Fruit fly (Drosophila melanogaster) whole organism, wandering third instar larva: ENCODE data around the gene CG7329.

Experiments
- Abd-B ChIP-seq: fragments of >200 bp; optimal IDR thresholded peaks from 2 replicates; lab custom pipeline; 2017; ENCODE audit warnings: missing biosample characterization, missing genetic modification characterization
- CG32264 ChIP-seq: fragments of 200-800 bp; sonication (Bioruptor generic); optimal IDR thresholded peaks from 2 replicates; lab custom pipeline; 2016; ENCODE audit warnings: missing biosample characterization, missing genetic modification characterization
- CrebA ChIP-seq: fragments of 200-800 bp; sonication (Bioruptor generic); optimal IDR thresholded peaks from 2 replicates; lab custom pipeline; 2016; ENCODE audit warnings: missing biosample characterization, mild to moderate bottlenecking, missing genetic modification characterization, borderline replicate concordance
- Dif ChIP-seq: fragments of 200-275, 200-300 bp; sonication (Bioruptor generic); optimal IDR thresholded peaks from 2 replicates; lab custom pipeline; 2018; ENCODE audit warnings: missing biosample characterization, missing genetic modification characterization; ENCODE audit not compliant: partially characterized antibody
- GATAd ChIP-seq: sonication (Bioruptor generic); optimal IDR thresholded peaks from 2 replicates; lab custom pipeline; 2016; ENCODE audit warnings: missing biosample characterization, missing genetic modification characterization
- HLH106 ChIP-seq: fragments of 200-800 bp; optimal IDR thresholded peaks from 3 replicates; lab custom pipeline; 2019; ENCODE audit warnings: missing biosample characterization, mild to moderate bottlenecking, missing genetic modification characterization, moderate library complexity
- Hnf4 ChIP-seq: fragments of 200-800 bp; sonication (Bioruptor generic); optimal IDR thresholded peaks from 2 replicates; lab custom pipeline; 2016; ENCODE audit warnings: missing biosample characterization, mild to moderate bottlenecking, missing genetic modification characterization
- Hr83 ChIP-seq: fragments of 200-300 bp; sonication (Bioruptor generic); optimal IDR thresholded peaks from 2 replicates; lab custom pipeline; 2016; ENCODE audit warnings: missing biosample characterization, mild to moderate bottlenecking, missing genetic modification characterization, moderate library complexity; ENCODE audit not compliant: poor library complexity, severe bottlenecking
- Jra ChIP-seq: sonication (Bioruptor generic); optimal IDR thresholded peaks from 2 replicates; lab custom pipeline; 2016; ENCODE audit warnings: missing biosample characterization, missing genetic modification characterization
- Mio ChIP-seq: sonication (Bioruptor generic); optimal IDR thresholded peaks from 2 replicates; lab custom pipeline; 2016; ENCODE audit warnings: missing biosample characterization, missing genetic modification characterization
- Myc ChIP-seq: fragments of >200 bp; optimal IDR thresholded peaks from 2 replicates; lab custom pipeline; 2017
- OdsH ChIP-seq: fragments of 200-800 bp; sonication (Bioruptor generic); optimal IDR thresholded peaks from 2 replicates; lab custom pipeline; 2016; ENCODE audit warnings: missing biosample characterization, mild to moderate bottlenecking, missing genetic modification characterization
- Rel ChIP-seq, 2 experiments: fragments of 200-800 bp; sonication (Bioruptor generic) in 1 of 2; optimal IDR thresholded peaks; 2 replicates in 1 of 2; 3 replicates in 1 of 2; lab custom pipeline; 2016 to 2019; ENCODE audit warnings: mild to moderate bottlenecking in 2 of 2, missing biosample characterization in 2 of 2, missing genetic modification characterization in 2 of 2, moderate library complexity in 1 of 2
- Sp1 ChIP-seq: fragments of 200-800 bp; sonication (Bioruptor generic); optimal IDR thresholded peaks from 3 replicates; lab custom pipeline; 2019; ENCODE audit warnings: missing biosample characterization, mild to moderate bottlenecking, missing genetic modification characterization, moderate library complexity
- Vsx2 ChIP-seq: fragments of 200-300, 225-300 bp; sonication (Bioruptor generic); optimal IDR thresholded peaks from 2 replicates; lab custom pipeline; 2018; ENCODE audit warnings: missing biosample characterization, missing genetic modification characterization; ENCODE audit not compliant: partially characterized antibody
- brk ChIP-seq: fragments of 200-800 bp; sonication (Bioruptor generic); optimal IDR thresholded peaks from 2 replicates; lab custom pipeline; 2016; ENCODE audit warnings: missing biosample characterization, mild to moderate bottlenecking, missing genetic modification characterization
- dl ChIP-seq, 2 experiments: fragments of 175-275, 200-275 bp in 1 of 2; fragments of 200-275 bp in 1 of 2; sonication (Bioruptor generic); optimal IDR thresholded peaks; lab custom pipeline; 2018; ENCODE audit warnings: mild to moderate bottlenecking in 2 of 2, missing biosample characterization in 2 of 2, missing genetic modification characterization in 2 of 2, moderate library complexity in 2 of 2; ENCODE audit not compliant: partially characterized antibody in 2 of 2, insufficient read depth in 1 of 2
- dmrt93B ChIP-seq: fragments of 200-800 bp; sonication (Bioruptor generic); optimal IDR thresholded peaks from 2 replicates; lab custom pipeline; 2018; ENCODE audit warnings: missing biosample characterization, mild to moderate bottlenecking, missing genetic modification characterization
- dsf ChIP-seq: sonication (Bioruptor generic); optimal IDR thresholded peaks from 2 replicates; lab custom pipeline; 2016; ENCODE audit warnings: missing biosample characterization, missing genetic modification characterization, borderline replicate concordance
- ey ChIP-seq: fragments of 200-800 bp; sonication (Bioruptor generic); optimal IDR thresholded peaks from 2 replicates; lab custom pipeline; 2016; ENCODE audit warnings: missing biosample characterization, missing genetic modification characterization
- foxo ChIP-seq, 2 experiments: fragments of 200-800 bp; sonication (Bioruptor generic); optimal IDR thresholded peaks; 2 replicates in 1 of 2; 3 replicates in 1 of 2; lab custom pipeline; 2016 to 2017; ENCODE audit warnings: missing biosample characterization in 2 of 2, missing genetic modification characterization in 2 of 2
- h ChIP-seq: fragments of 200-800 bp; sonication (Bioruptor generic); optimal IDR thresholded peaks from 3 replicates; lab custom pipeline; 2016; ENCODE audit warnings: missing biosample characterization, mild to moderate bottlenecking, missing genetic modification characterization
- jim ChIP-seq: fragments of 175-275, 200-325 bp; sonication (Bioruptor generic); optimal IDR thresholded peaks from 2 replicates; lab custom pipeline; 2016; ENCODE audit warnings: missing biosample characterization, mild to moderate bottlenecking, missing genetic modification characterization
- lola ChIP-seq: fragments of >200 bp; optimal IDR thresholded peaks from 2 replicates; lab custom pipeline; 2017; ENCODE audit warnings: missing biosample characterization, missing genetic modification characterization
- pan ChIP-seq: fragments of >200 bp; optimal IDR thresholded peaks from 2 replicates; lab custom pipeline; 2017
- psq ChIP-seq: fragments of 200-800 bp; sonication (Bioruptor generic); optimal IDR thresholded peaks from 3 replicates; lab custom pipeline; 2017; ENCODE audit warnings: missing biosample characterization, mild to moderate bottlenecking, missing genetic modification characterization, moderate library complexity
- rgr ChIP-seq: fragments of 200-800 bp; sonication (Bioruptor generic); optimal IDR thresholded peaks from 3 replicates; lab custom pipeline; 2016; ENCODE audit warnings: missing biosample characterization, mild to moderate bottlenecking, missing genetic modification characterization
- sage ChIP-seq: fragments of 200-800 bp; sonication (Bioruptor generic); optimal IDR thresholded peaks from 2 replicates; lab custom pipeline; 2016; ENCODE audit warnings: missing biosample characterization, mild to moderate bottlenecking, missing genetic modification characterization
- tai ChIP-seq: sonication (Bioruptor generic); optimal IDR thresholded peaks from 2 replicates; lab custom pipeline; 2016; ENCODE audit warnings: missing biosample characterization, missing genetic modification characterization
- woc ChIP-seq: sonication (Bioruptor generic); optimal IDR thresholded peaks from 2 replicates; lab custom pipeline; 2016; ENCODE audit warnings: missing biosample characterization, mild to moderate bottlenecking, missing genetic modification characterization

Gene CG7329

dm6 chr2L:10661490-10662240, 23.4 kb upstream of the CG7329 start, which contains the start of gene CG31871:
Gene CG31871 (plus strand): TSS chr2L:10662081.
- TF ChIP-seq CG32264 (GFP tag; lab: Kevin White, UChicago), result no peak
- no peak for TF ChIP-seq Sp1 (GFP tag; lab: Kevin White, UChicago)
- no peak for TF ChIP-seq CrebA (GFP tag; lab: Kevin White, UChicago)
- no peak for TF ChIP-seq dmrt93B (GFP tag; lab: Kevin White, UChicago)
- no peak for TF ChIP-seq Myc (lab: Kevin White, UChicago)
- TF ChIP-seq foxo (GFP tag; optimal IDR thresholded peaks at IDR 0.05; lab: Kevin White, UChicago), result peak in 1 of 2 experiments; percentile 35
- TF ChIP-seq woc, result no peak
- TF ChIP-seq dl (GFP tag; optimal IDR thresholded peaks at IDR 0.05; lab: Kevin White, UChicago; ENCODE audit: insufficient read depth in 1 of 2, partially characterized antibody in 2 of 2), result no peak
- TF ChIP-seq GATAd, result no peak
- no peak for TF ChIP-seq Hr83 (GFP tag; lab: Kevin White, UChicago)
- no peak for TF ChIP-seq Jra (GFP tag; lab: Kevin White, UChicago)
- no peak for TF ChIP-seq tai (GFP tag; lab: Kevin White, UChicago)
- TF ChIP-seq h (GFP tag; lab: Kevin White, UChicago), result peak; percentile 69
- peak; percentile 38 for TF ChIP-seq rgr (GFP tag; lab: Kevin White, UChicago)
- peak; percentile 20 for TF ChIP-seq psq (GFP tag; lab: Kevin White, UChicago)
- no peak for TF ChIP-seq Hnf4 (GFP tag; lab: Kevin White, UChicago)

dm6 chr2L:10657981-10658380, 19.7 kb upstream of the CG7329 start, which contains the start of gene CG45690:
Gene CG45690 (plus strand): TSS chr2L:10658281.
- no peak for TF ChIP-seq jim
- no peak for TF ChIP-seq Vsx2
- no peak for TF ChIP-seq pan (lab: Kevin White, UChicago)
- TF ChIP-seq brk (GFP tag; lab: Kevin White, UChicago), result no peak
- no peak for TF ChIP-seq HLH106 (tag; lab: Kevin White, UChicago)

- TF ChIP-seq Vsx2 (no peak), GATAd (no peak), OdsH (no peak), woc (no peak), CrebA (GFP tag; lab: Kevin White, UChicago) (no peak), jim (no peak), Mio (GFP tag; lab: Kevin White, UChicago) (no peak), tai (GFP tag; lab: Kevin White, UChicago) (no peak), pan (lab: Kevin White, UChicago) (no peak), Abd-B (GFP tag; lab: Kevin White, UChicago) (no peak)
Observed at dm6 chr2L:10654520-10654919, 16.2 kb upstream of the CG7329 start.

- TF ChIP-seq Dif (GFP tag; lab: Kevin White, UChicago) (no peak), ey (GFP tag; lab: Kevin White, UChicago) (no peak), HLH106 (tag; lab: Kevin White, UChicago) (no peak), h (GFP tag; lab: Kevin White, UChicago) (no peak), dmrt93B (GFP tag; lab: Kevin White, UChicago) (no peak)
Observed at dm6 chr2L:10651313-10651712, 13.0 kb upstream of the CG7329 start, which contains the start of gene dbf. Gene dbf (plus strand): TSS chr2L:10651613.

- TF ChIP-seq HLH106 (tag; lab: Kevin White, UChicago) (no peak), foxo (GFP tag; optimal IDR thresholded peaks at IDR 0.05; lab: Kevin White, UChicago) (no peak), Rel (GFP tag; optimal IDR thresholded peaks at IDR 0.05; lab: Kevin White, UChicago) (no peak), Rel (tag; optimal IDR thresholded peaks at IDR 0.05; lab: Kevin White, UChicago) (no peak), CG32264 (GFP tag; lab: Kevin White, UChicago) (no peak), dl (GFP tag; optimal IDR thresholded peaks at IDR 0.05; lab: Kevin White, UChicago; ENCODE audit: insufficient read depth in 1 of 2, partially characterized antibody in 2 of 2) (no peak), OdsH (no peak), dsf (GFP tag; lab: Kevin White, UChicago) (no peak), lola (GFP tag; lab: Kevin White, UChicago) (no peak), Hnf4 (GFP tag; lab: Kevin White, UChicago) (no peak), psq (GFP tag; lab: Kevin White, UChicago) (no peak), h (GFP tag; lab: Kevin White, UChicago) (no peak), woc (no peak), sage (GFP tag; lab: Kevin White, UChicago) (no peak), Hr83 (GFP tag; lab: Kevin White, UChicago) (no peak)
Observed at dm6 chr2L:10647720-10648349, 9.6 kb upstream of the CG7329 start.
